Worm (Caenorhabditis elegans) whole organism, young adult: ENCODE measurements around the gene dnpp-1.

ENCODE experiments used
- B0035.1 ChIP-seq: sonication (generic microtip); optimal IDR thresholded peaks from 2 replicates; lab custom pipeline; 2016; ENCODE audit warnings: missing genetic modification characterization, mild to moderate bottlenecking, missing compliant biosample characterization, missing genotype, missing genetic modification reagents
- B0336.3 ChIP-seq: fragments of 200-800 bp; sonication (Bioruptor generic); IDR thresholded peaks from 2 replicates; pipeline ENCODE4 v1.3.6; 2022; ENCODE audit warnings: missing genetic modification characterization, missing compliant biosample characterization
- F33H1.4 ChIP-seq: fragments of 200-800 bp; sonication (Bioruptor generic); IDR thresholded peaks from 2 replicates; pipeline ENCODE4 v1.3.6; 2022; ENCODE audit warnings: missing genetic modification reagents, missing genetic modification characterization, missing compliant biosample characterization
- F39B2.1 ChIP-seq: fragments of 200-800 bp; sonication (Bioruptor generic); IDR thresholded peaks from 2 replicates; pipeline ENCODE4 v1.3.6; 2022; ENCODE audit warnings: missing genetic modification reagents, missing genetic modification characterization, missing compliant biosample characterization
- F55B11.4 ChIP-seq: sonication (generic microtip); optimal IDR thresholded peaks from 2 replicates; lab custom pipeline; 2016; ENCODE audit warnings: missing compliant biosample characterization, missing genetic modification characterization, borderline replicate concordance; ENCODE audit not compliant: insufficient read depth
- K11D2.4 ChIP-seq: fragments of 200-800 bp; sonication (Bioruptor generic); IDR thresholded peaks from 2 replicates; pipeline ENCODE4 v1.3.6; 2022; ENCODE audit warnings: missing genetic modification reagents, missing genetic modification characterization, missing compliant biosample characterization
- Y53G8AR.9 ChIP-seq: fragments of 200-800 bp; sonication (Bioruptor generic); conservative IDR thresholded peaks from 2 replicates; pipeline ENCODE4 v1.3.6; 2022; ENCODE audit warnings: missing genetic modification reagents, missing genetic modification characterization, missing compliant biosample characterization
- Y95B8A.8 ChIP-seq: fragments of 200-800 bp; sonication (Bioruptor generic); IDR thresholded peaks from 2 replicates; pipeline ENCODE4 v1.3.6; 2022; ENCODE audit warnings: missing genetic modification reagents, missing genetic modification characterization, missing compliant biosample characterization
- ama-1 ChIP-seq, 3 experiments: fragments of 150-350 bp in 1 of 3; sonication (generic microtip) in 2 of 3; optimal IDR thresholded peaks; 2 replicates each; lab custom pipeline; 2014 to 2018; ENCODE audit warnings: missing biosample characterization in 2 of 3, missing genetic modification characterization in 2 of 3, missing genetic modification reagents in 2 of 3
- bed-1 ChIP-seq: fragments of 200-800 bp; sonication (Bioruptor generic); IDR thresholded peaks from 2 replicates; pipeline ENCODE4 v1.3.6; 2022; ENCODE audit warnings: missing genetic modification reagents, missing genetic modification characterization, missing compliant biosample characterization
- ceh-40 ChIP-seq: fragments of 200-800 bp; sonication (Bioruptor generic); IDR thresholded peaks from 2 replicates; pipeline ENCODE4 v1.3.6; 2022; ENCODE audit warnings: missing genetic modification characterization, missing compliant biosample characterization
- ceh-79 ChIP-seq: sonication (generic microtip); optimal IDR thresholded peaks from 2 replicates; lab custom pipeline; 2017; ENCODE audit warnings: mild to moderate bottlenecking, missing genetic modification characterization, missing compliant biosample characterization
- chd-7 ChIP-seq: sonication (generic microtip); optimal IDR thresholded peaks from 2 replicates; lab custom pipeline; 2016; ENCODE audit warnings: mild to moderate bottlenecking, missing genetic modification characterization, moderate library complexity, missing compliant biosample characterization
- dox-1 ChIP-seq: fragments of 200-800 bp; sonication (Bioruptor generic); IDR thresholded peaks from 2 replicates; pipeline ENCODE4 v1.3.6; 2022; ENCODE audit warnings: missing genetic modification reagents, missing genetic modification characterization, missing compliant biosample characterization
- efl-1 ChIP-seq: fragments of 150-350 bp; optimal IDR thresholded peaks from 2 replicates; lab custom pipeline; 2014; ENCODE audit warnings: missing biosample characterization, missing genetic modification reagents, missing genetic modification characterization
- egrh-3 ChIP-seq: fragments of 200-800 bp; sonication (Bioruptor generic); IDR thresholded peaks from 2 replicates; pipeline ENCODE4 v1.3.6; 2022; ENCODE audit warnings: missing genetic modification reagents, missing genetic modification characterization, missing compliant biosample characterization
- fkh-3 ChIP-seq: sonication (generic microtip); optimal IDR thresholded peaks from 2 replicates; lab custom pipeline; 2016; ENCODE audit warnings: mild to moderate bottlenecking, missing genetic modification characterization, missing compliant biosample characterization
- gei-17 ChIP-seq: fragments of 200-800 bp; sonication (Bioruptor generic); optimal IDR thresholded peaks from 2 replicates; lab custom pipeline; 2018; ENCODE audit warnings: mild to moderate bottlenecking, missing genetic modification characterization, missing compliant biosample characterization
- hlh-26 ChIP-seq: fragments of 200-800 bp; sonication (Bioruptor generic); conservative IDR thresholded peaks from 2 replicates; pipeline ENCODE4 v1.3.6; 2022; ENCODE audit warnings: missing genetic modification reagents, missing genetic modification characterization, missing compliant biosample characterization
- hmg-1.2 ChIP-seq: fragments of 200-800 bp; sonication (Bioruptor generic); IDR thresholded peaks from 2 replicates; pipeline ENCODE4 v1.3.6; 2022; ENCODE audit warnings: missing genetic modification reagents, missing genetic modification characterization, missing compliant biosample characterization
- hmg-20 ChIP-seq: fragments of 200-800 bp; sonication (Bioruptor generic); IDR thresholded peaks from 2 replicates; pipeline ENCODE4 v1.3.6; 2022; ENCODE audit warnings: missing genetic modification reagents, missing genetic modification characterization, missing compliant biosample characterization
- hrde-1 ChIP-seq: sonication (generic microtip); optimal IDR thresholded peaks from 2 replicates; lab custom pipeline; 2016; ENCODE audit warnings: missing genetic modification characterization, mild to moderate bottlenecking, missing compliant biosample characterization, moderate library complexity, missing genotype, missing genetic modification reagents, borderline replicate concordance
- let-526 ChIP-seq: fragments of 200-800 bp; sonication (Bioruptor generic); IDR thresholded peaks from 2 replicates; pipeline ENCODE4 v1.3.6; 2022; ENCODE audit warnings: missing genetic modification reagents, missing genetic modification characterization, missing compliant biosample characterization
- lin-26 ChIP-seq: fragments of 200-800 bp; sonication (Bioruptor generic); IDR thresholded peaks from 2 replicates; pipeline ENCODE4 v1.3.6; 2022; ENCODE audit warnings: missing genetic modification reagents, missing genetic modification characterization, missing compliant biosample characterization
- lin-35 ChIP-seq, 3 experiments: fragments of 150-350 bp in 2 of 3; sonication (generic microtip) in 1 of 3; optimal IDR thresholded peaks; 2 replicates each; lab custom pipeline; 2014 to 2018; ENCODE audit warnings: missing biosample characterization in 3 of 3, missing genetic modification characterization in 3 of 3, missing genetic modification reagents in 3 of 3
- lin-40 ChIP-seq: sonication (generic microtip); optimal IDR thresholded peaks from 2 replicates; lab custom pipeline; 2016; ENCODE audit warnings: missing genetic modification characterization, mild to moderate bottlenecking, missing compliant biosample characterization, missing genotype, missing genetic modification reagents
- lir-1 ChIP-seq: fragments of 200-800 bp; sonication (Bioruptor generic); conservative IDR thresholded peaks from 2 replicates; pipeline ENCODE4 v1.3.6; 2022; ENCODE audit warnings: missing genetic modification reagents, missing genetic modification characterization, missing compliant biosample characterization
- lsl-1 ChIP-seq: fragments of 200-800 bp; sonication (Bioruptor generic); optimal IDR thresholded peaks from 2 replicates; lab custom pipeline; 2018; ENCODE audit warnings: mild to moderate bottlenecking, missing genetic modification characterization, moderate library complexity, missing compliant biosample characterization
- madf-6 ChIP-seq: fragments of 200-800 bp; sonication (Bioruptor generic); IDR thresholded peaks from 2 replicates; pipeline ENCODE4 v1.3.6; 2022; ENCODE audit warnings: missing genetic modification reagents, missing genetic modification characterization, missing compliant biosample characterization
- madf-8 ChIP-seq: fragments of 200-800 bp; sonication (Bioruptor generic); conservative IDR thresholded peaks from 2 replicates; pipeline ENCODE4 v1.3.6; 2022; ENCODE audit warnings: missing genetic modification reagents, missing genetic modification characterization, missing compliant biosample characterization
- mcd-1 ChIP-seq: fragments of 200-800 bp; sonication (Bioruptor generic); IDR thresholded peaks from 2 replicates; pipeline ENCODE4 v1.3.6; 2022; ENCODE audit warnings: missing genetic modification reagents, missing genetic modification characterization, missing compliant biosample characterization
- mxl-1 ChIP-seq: sonication (generic microtip); optimal IDR thresholded peaks from 2 replicates; lab custom pipeline; 2016; ENCODE audit warnings: missing genetic modification characterization, missing compliant biosample characterization
- nfya-2 ChIP-seq: fragments of 200-800 bp; sonication (Bioruptor generic); IDR thresholded peaks from 2 replicates; pipeline ENCODE4 v1.3.6; 2022; ENCODE audit warnings: missing genetic modification reagents, missing genetic modification characterization, missing compliant biosample characterization
- nhr-27 ChIP-seq: fragments of 200-800 bp; sonication (Bioruptor generic); optimal IDR thresholded peaks from 2 replicates; lab custom pipeline; 2018; ENCODE audit warnings: mild to moderate bottlenecking, missing genetic modification characterization, moderate library complexity, missing compliant biosample characterization
- pbrm-1 ChIP-seq: fragments of 200-800 bp; sonication (Bioruptor generic); IDR thresholded peaks from 2 replicates; pipeline ENCODE4 v1.3.6; 2022; ENCODE audit warnings: missing genetic modification reagents, missing genetic modification characterization, missing compliant biosample characterization
- somi-1 ChIP-seq: fragments of 200-800 bp; sonication (Bioruptor generic); optimal IDR thresholded peaks from 2 replicates; lab custom pipeline; 2018; ENCODE audit warnings: mild to moderate bottlenecking, missing genetic modification characterization, missing compliant biosample characterization
- tbx-9 ChIP-seq: sonication (generic microtip); optimal IDR thresholded peaks from 2 replicates; lab custom pipeline; 2016; ENCODE audit warnings: borderline replicate concordance, missing genetic modification characterization, inconsistent platforms, missing compliant biosample characterization
- unc-130 ChIP-seq: sonication (generic microtip); optimal IDR thresholded peaks from 2 replicates; lab custom pipeline; 2016; ENCODE audit warnings: missing genetic modification reagents, missing genetic modification characterization, missing compliant biosample characterization
- zfh-2 ChIP-seq: fragments of 200-800 bp; sonication (Bioruptor generic); conservative IDR thresholded peaks from 2 replicates; pipeline ENCODE4 v1.3.6; 2022; ENCODE audit warnings: missing genetic modification reagents, missing genetic modification characterization, missing compliant biosample characterization
- zim-3 ChIP-seq: sonication (generic microtip); optimal IDR thresholded peaks from 2 replicates; lab custom pipeline; 2017; ENCODE audit warnings: mild to moderate bottlenecking, missing genetic modification characterization, moderate library complexity, missing compliant biosample characterization
- ztf-28 ChIP-seq: fragments of 200-800 bp; sonication (Bioruptor generic); IDR thresholded peaks from 2 replicates; pipeline ENCODE4 v1.3.6; 2022; ENCODE audit warnings: missing genetic modification reagents, missing genetic modification characterization, missing compliant biosample characterization
- ztf-3 ChIP-seq: fragments of 200-800 bp; sonication (Bioruptor generic); optimal IDR thresholded peaks from 2 replicates; lab custom pipeline; 2018; ENCODE audit warnings: mild to moderate bottlenecking, missing genetic modification characterization, missing compliant biosample characterization

Gene dnpp-1

ce11 chrIII:5834663-5835062 is 28.9 kb downstream of the dnpp-1 start:
- TF ChIP-seq lir-1 (GFP tag; lab: Robert Waterston, UW) (no peak), madf-6 (peak; percentile 42; the same call in 1 of the 2 replicates), madf-8 (GFP tag; lab: Robert Waterston, UW) (peak; percentile 22; the same call in 1 of the 2 replicates), efl-1 (GFP tag; lab: Kevin White, UChicago) (peak; percentile 50), hmg-20 (no peak), somi-1 (no peak), tbx-9 (no peak), gei-17 (GFP tag; lab: Kevin White, UChicago) (no peak), dox-1 (GFP tag; lab: Robert Waterston, UW) (no peak), unc-130 (GFP tag; lab: Kevin White, UChicago) (no peak), fkh-3 (tag; lab: Kevin White, UChicago) (no peak), lin-40 (tag; lab: Kevin White, UChicago) (no peak), B0035.1 (tag; lab: Kevin White, UChicago) (no peak), F55B11.4 (tag; lab: Kevin White, UChicago) (no peak), F39B2.1 (no peak)

- TF ChIP-seq mcd-1 (no peak), lsl-1 (GFP tag; lab: Kevin White, UChicago) (peak; percentile 52)
Measured at ce11 chrIII:5834053-5834452, 29.6 kb downstream of the dnpp-1 start, which contains the start of gene R12B2.6. Gene R12B2.6, minus strand, starts transcription at chrIII:5834153.

ce11 chrIII:5833376-5833775 is 30.2 kb downstream of the dnpp-1 start, which contains the start of the genes R12B2.13 and mdt-15:
Gene R12B2.13, minus strand, starts transcription at chrIII:5833476.
Gene mdt-15, minus strand, starts transcription at chrIII:5833751.
- TF ChIP-seq pbrm-1 (GFP tag; lab: Robert Waterston, UW) (0 out of 2 replicates have a peak, but pooled peaks have one; percentile 26), Y53G8AR.9 (GFP tag; lab: Robert Waterston, UW) (0 out of 2 replicates have a peak, but pooled peaks have one; percentile 41), mxl-1 (tag; lab: Kevin White, UChicago) (no peak)

DNA sequence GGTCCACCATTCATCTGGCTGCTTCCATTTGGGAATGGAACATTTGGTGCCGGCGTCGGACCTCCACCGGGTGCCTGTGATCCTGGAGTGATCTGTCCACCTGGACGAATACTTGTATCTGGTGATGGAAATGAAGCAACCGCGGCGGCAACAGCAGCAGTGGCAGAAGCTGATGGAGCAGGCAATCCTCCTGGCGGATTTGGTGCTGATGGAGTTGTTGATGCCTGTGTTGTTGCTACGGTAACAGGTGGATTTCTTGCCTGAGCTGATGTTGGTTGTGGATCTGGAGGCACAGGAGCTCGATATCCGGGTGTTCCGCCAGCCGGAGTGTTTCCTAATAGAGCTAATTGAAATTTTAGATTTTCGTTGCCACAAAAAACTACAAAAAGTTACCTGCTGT is 31.2 kb downstream of the dnpp-1 start:
- no peak for TF ChIP-seq hrde-1 (tag; lab: Kevin White, UChicago)
- TF ChIP-seq zim-3 (tag; lab: Kevin White, UChicago) = no peak
- TF ChIP-seq ztf-3 (GFP tag; lab: Kevin White, UChicago) = no peak
- TF ChIP-seq egrh-3 (GFP tag; lab: Robert Waterston, UW) = peak; percentile 18; the same call in 1 of the 2 replicates
- peak; percentile 8; the same call in 1 of the 2 replicates for TF ChIP-seq F33H1.4
- no peak for TF ChIP-seq ama-1 (optimal IDR thresholded peaks at IDR 0.05; lab: Kevin White, UChicago)
- no peak for TF ChIP-seq ama-1 (GFP tag; optimal IDR thresholded peaks at IDR 0.05; lab: Kevin White, UChicago)
- TF ChIP-seq chd-7 = peak; percentile 10
- no peak for TF ChIP-seq hlh-26
- no peak for TF ChIP-seq F55B11.4 (tag; lab: Kevin White, UChicago)
- TF ChIP-seq zfh-2 (GFP tag; lab: Robert Waterston, UW) = peak; percentile 65
- no peak for TF ChIP-seq ceh-79
- no peak for TF ChIP-seq gei-17 (GFP tag; lab: Kevin White, UChicago)
- TF ChIP-seq lin-26 = no peak
- TF ChIP-seq, all 124 proteins: peak for 4

- no peak for TF ChIP-seq ceh-40
- TF ChIP-seq Y95B8A.8 (GFP tag; lab: Robert Waterston, UW) = peak; percentile 50; the same call in 1 of the 2 replicates
- no peak for TF ChIP-seq nhr-27 (tag; lab: Kevin White, UChicago)
- TF ChIP-seq bed-1 (GFP tag; lab: Robert Waterston, UW) = no peak
- TF ChIP-seq madf-8 (GFP tag; lab: Robert Waterston, UW) = no peak
- no peak for TF ChIP-seq ztf-28 (GFP tag; lab: Robert Waterston, UW)
- TF ChIP-seq K11D2.4 (GFP tag; lab: Robert Waterston, UW) = 0 out of 2 replicates have a peak, but pooled peaks have one; percentile 14
- no peak for TF ChIP-seq hlh-26
- peak; percentile 52; the same call in 1 of the 2 replicates for TF ChIP-seq B0336.3 (GFP tag; lab: Robert Waterston, UW)
- no peak for TF ChIP-seq hmg-1.2
- TF ChIP-seq lin-35 (GFP tag; optimal IDR thresholded peaks at IDR 0.05; lab: Kevin White, UChicago) = no peak
- 0 out of 2 replicates have a peak, but pooled peaks have one; percentile 5 for TF ChIP-seq lir-1 (GFP tag; lab: Robert Waterston, UW)
- no peak for TF ChIP-seq nfya-2 (GFP tag; lab: Robert Waterston, UW)
- no peak for TF ChIP-seq let-526 (GFP tag; lab: Robert Waterston, UW)
- no peak for TF ChIP-seq egrh-3 (GFP tag; lab: Robert Waterston, UW)
Measured at ce11 chrIII:5828065-5828464, 35.5 kb downstream of the dnpp-1 start.
